Fruit fly (Drosophila melanogaster): ENCODE measurements around the gene CG9029.

- TF ChIP-seq CG8478 (optimal IDR thresholded peaks at IDR 0.05) (no peak), CTCF (optimal IDR thresholded peaks at IDR 0.05) (no peak)
Measured at dm6 chr2L:5906893-5907850, 21.4 kb downstream of the CG9029 start, which contains the start of gene bchs.
